Fruit fly (Drosophila melanogaster): ENCODE measurements around the gene flip.

flip gene

DNA sequence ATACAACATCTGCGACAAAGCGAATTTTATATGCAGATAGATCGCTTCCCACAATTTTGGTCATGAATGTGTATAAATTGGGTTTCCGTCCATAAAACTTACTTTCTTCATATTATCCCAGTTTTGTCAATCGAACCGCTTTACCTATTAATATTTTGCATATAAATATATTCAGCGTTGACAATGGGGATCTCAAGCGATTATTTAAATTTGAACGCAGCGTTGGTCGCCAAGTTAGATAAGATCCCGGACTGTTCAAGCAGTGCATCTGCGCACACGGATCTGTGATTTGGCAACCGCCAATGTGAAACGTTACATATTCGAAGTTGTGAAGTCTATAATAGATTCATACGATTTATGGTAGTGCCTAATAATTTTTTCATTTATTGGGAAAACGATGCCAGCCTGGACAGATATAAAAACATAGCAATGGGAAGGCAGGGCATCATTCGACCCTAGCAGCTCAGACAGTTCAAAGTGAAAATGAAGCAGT is 31.1 kb downstream of the flip start, which contains the start of gene TwdlF:
TwdlF (plus strand) TSS at position 443 of the 493 bp plus-strand sequence.
- no peak for TF ChIP-seq CG6854 (GFP tag; optimal IDR thresholded peaks at IDR 0.05)
- no peak for TF ChIP-seq CG1621 (tag; optimal IDR thresholded peaks at IDR 0.05)
- TF ChIP-seq CG32006 (GFP tag; optimal IDR thresholded peaks at IDR 0.05), result no peak
- TF ChIP-seq CG15336 (GFP tag; IDR thresholded peaks at IDR 0.05), result no peak
- no peak for TF ChIP-seq Blimp-1 (GFP tag; optimal IDR thresholded peaks at IDR 0.05)

DNA sequence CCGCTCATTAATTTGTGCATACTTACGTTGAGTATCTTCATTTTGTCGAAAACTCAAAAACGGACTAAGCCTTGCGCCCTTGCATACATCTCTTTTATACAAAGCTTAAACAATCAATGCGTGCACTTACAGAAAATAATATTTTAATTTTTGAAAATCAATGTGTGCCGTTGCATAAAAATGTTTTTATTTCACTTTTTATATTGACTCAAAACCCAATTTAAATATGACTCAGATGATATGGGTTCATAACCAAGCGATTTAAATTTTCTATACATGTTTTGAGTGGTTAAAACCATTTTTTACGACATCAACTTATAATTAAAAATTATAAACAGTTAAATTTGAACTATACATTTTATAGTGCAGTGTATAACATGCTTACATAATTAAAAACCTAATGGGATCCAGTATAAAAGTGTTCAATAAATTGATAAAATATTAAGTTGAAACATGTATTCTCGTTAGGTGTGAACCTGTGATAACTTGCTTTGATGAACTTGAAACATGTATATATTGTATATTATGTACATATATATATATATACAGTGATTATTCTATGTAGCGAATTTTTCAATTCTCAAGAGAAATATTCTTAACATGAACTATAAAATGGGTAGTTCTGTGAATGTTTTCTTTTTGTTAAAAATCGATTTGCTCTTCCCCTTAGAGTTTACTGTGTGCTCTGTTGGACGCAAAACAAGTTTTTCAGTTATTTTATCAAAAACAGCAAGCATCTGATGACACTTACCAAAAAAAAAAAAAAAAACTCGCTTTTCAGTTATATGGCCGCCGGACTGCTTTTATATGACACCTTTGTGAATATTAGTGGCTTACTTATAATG is 34.4 kb downstream of the flip start, which contains the start of gene CG34305:
CG34305 (minus strand) TSS at position 51 of the 845 bp plus-strand sequence.
- TF ChIP-seq dac (GFP tag; optimal IDR thresholded peaks at IDR 0.05) (no peak), CG8319 (GFP tag; optimal IDR thresholded peaks at IDR 0.05) (peak; percentile 25), Hr4 (GFP tag; optimal IDR thresholded peaks at IDR 0.05) (no peak), topi (GFP tag; optimal IDR thresholded peaks at IDR 0.05) (peak; percentile 58), pdm3 (GFP tag; optimal IDR thresholded peaks at IDR 0.05) (peak; percentile 54), Gug (GFP tag; IDR thresholded peaks at IDR 0.05) (no peak), CG10669 (GFP tag; optimal IDR thresholded peaks at IDR 0.05) (peak; percentile 32), CG9139 (GFP tag; optimal IDR thresholded peaks at IDR 0.05) (no peak), net (GFP tag; optimal IDR thresholded peaks at IDR 0.05) (peak; percentile 10), CG6276 (GFP tag; optimal IDR thresholded peaks at IDR 0.05) (no peak), cyc (GFP tag; optimal IDR thresholded peaks at IDR 0.05) (peak; percentile 37), CG3032 (tag; optimal IDR thresholded peaks at IDR 0.05) (no peak), acj6 (GFP tag; optimal IDR thresholded peaks at IDR 0.05) (peak; percentile 19), CG16779 (tag; optimal IDR thresholded peaks at IDR 0.05) (no peak), CG15336 (GFP tag; IDR thresholded peaks at IDR 0.05) (no peak), OdsH (GFP tag; optimal IDR thresholded peaks at IDR 0.05) (peak; percentile 42), CG3919 (GFP tag; optimal IDR thresholded peaks at IDR 0.05) (peak; percentile 11), CG4318 (GFP tag; optimal IDR thresholded peaks at IDR 0.05) (no peak), Hr38 (GFP tag; optimal IDR thresholded peaks at IDR 0.05) (no peak), Eip78C (GFP tag) (peak; percentile 84), Sox15 (GFP tag; optimal IDR thresholded peaks at IDR 0.05) (no peak), fkh (GFP tag; optimal IDR thresholded peaks at IDR 0.05) (no peak), CG34406 (GFP tag; optimal IDR thresholded peaks at IDR 0.05) (peak; percentile 38), svp (GFP tag) (peak; percentile 66), Lpt (GFP tag; optimal IDR thresholded peaks at IDR 0.05) (no peak), CG7368 (GFP tag; optimal IDR thresholded peaks at IDR 0.05) (no peak), dsx (GFP tag; optimal IDR thresholded peaks at IDR 0.05; ENCODE audit: poor library complexity, severe bottlenecking) (no peak), CG32006 (GFP tag; optimal IDR thresholded peaks at IDR 0.05) (no peak), esn (GFP tag; optimal IDR thresholded peaks at IDR 0.05) (peak; percentile 65), Hr39 (GFP tag; optimal IDR thresholded peaks at IDR 0.05) (peak; percentile 46), Sox102F (GFP tag; optimal IDR thresholded peaks at IDR 0.05) (peak; percentile 28), eg (GFP tag; IDR thresholded peaks at IDR 0.05) (no peak), lz (GFP tag; optimal IDR thresholded peaks at IDR 0.05) (peak; percentile 38), CG11902 (GFP tag; optimal IDR thresholded peaks at IDR 0.05) (peak; percentile 9), Eip93F (GFP tag; optimal IDR thresholded peaks at IDR 0.05) (no peak), CG11762 (GFP tag; optimal IDR thresholded peaks at IDR 0.05; ENCODE audit: insufficient read depth) (peak; percentile 4), Eip75B (GFP tag; optimal IDR thresholded peaks at IDR 0.05) (peak; percentile 3), CG1621 (tag; optimal IDR thresholded peaks at IDR 0.05) (no peak), CG11294 (GFP tag; IDR thresholded peaks at IDR 0.05) (no peak), achi (GFP tag; optimal IDR thresholded peaks at IDR 0.05) (peak; percentile 15), CG6808 (GFP tag; optimal IDR thresholded peaks at IDR 0.05) (no peak), spab (GFP tag; optimal IDR thresholded peaks at IDR 0.05) (no peak), CG8632 (GFP tag; optimal IDR thresholded peaks at IDR 0.05) (peak; percentile 13), CG6163 (GFP tag; IDR thresholded peaks at IDR 0.05) (no peak), CG6854 (GFP tag; optimal IDR thresholded peaks at IDR 0.05) (no peak), Ets21C (GFP tag; optimal IDR thresholded peaks at IDR 0.05) (peak; percentile 14), fd85E (GFP tag; optimal IDR thresholded peaks at IDR 0.05) (no peak)

Data from whole organism, prepupa.